Worm (Caenorhabditis elegans): ENCODE measurements around the gene clec-42.

clec-42 gene

ce11 chrV:18179663-18180062 lies 11.5 kb upstream of the clec-42 start, which contains the start of gene C31G12.1:
Gene C31G12.1, plus strand, starts transcription at chrV:18179963.
- TF ChIP-seq mdt-29 (GFP tag; IDR thresholded peaks at IDR 0.05) (no peak), aha-1 (tag) (no peak), spr-3 (GFP tag; optimal IDR thresholded peaks at IDR 0.05) (no peak), hlh-11 (tag; optimal IDR thresholded peaks at IDR 0.05) (no peak), dpl-1 (GFP tag; optimal IDR thresholded peaks at IDR 0.05) (no peak), pha-4 (GFP tag; IDR thresholded peaks at IDR 0.05) (no peak), pha-4 (tag; optimal IDR thresholded peaks at IDR 0.05) (no peak), nhr-111 (GFP tag; optimal IDR thresholded peaks at IDR 0.05) (no peak), saeg-2 (GFP tag; IDR thresholded peaks at IDR 0.05) (no peak), lin-13 (GFP tag; optimal IDR thresholded peaks at IDR 0.05) (no peak), F44E2.7 (GFP tag; IDR thresholded peaks at IDR 0.05) (no peak)

- TF ChIP-seq set-16 (GFP tag; IDR thresholded peaks at IDR 0.05) (no peak), dmd-9 (GFP tag; IDR thresholded peaks at IDR 0.05) (no peak)
Measured at ce11 chrV:18184910-18185309, 6.3 kb upstream of the clec-42 start, which contains the start of gene C31G12.3. Gene C31G12.3, plus strand, starts transcription at chrV:18185210.

ce11 chrV:18188328-18188727 lies 2.9 kb upstream of the clec-42 start, which contains the start of gene clec-245:
Gene clec-245, minus strand, starts transcription at chrV:18188428.
- TF ChIP-seq aha-1 (tag) (peak; percentile 84), Y5F2A.4 (GFP tag; optimal IDR thresholded peaks at IDR 0.05) (no peak)

ce11 chrV:18189181-18189580 lies 2.0 kb upstream of the clec-42 start, which contains the start of gene clec-246:
Gene clec-246, plus strand, starts transcription at chrV:18189481.
- TF ChIP-seq nhr-237 (tag; optimal IDR thresholded peaks at IDR 0.05) (no peak), nhr-76 (tag; optimal IDR thresholded peaks at IDR 0.05) (no peak), cey-2 (tag; optimal IDR thresholded peaks at IDR 0.05; ENCODE audit: borderline replicate concordance, insufficient read depth) (no peak), aha-1 (tag) (no peak), unc-62 (GFP tag; optimal IDR thresholded peaks at IDR 0.05 in 1 of 2) (no peak), unc-62 (tag; optimal IDR thresholded peaks at IDR 0.05) (no peak), php-3 (GFP tag; IDR thresholded peaks at IDR 0.05) (no peak), mep-1 (tag; optimal IDR thresholded peaks at IDR 0.05) (no peak), nhr-10 (tag; optimal IDR thresholded peaks at IDR 0.05) (no peak), nhr-102 (tag; optimal IDR thresholded peaks at IDR 0.05) (no peak), ceh-82 (tag; optimal IDR thresholded peaks at IDR 0.05) (no peak), tag-97 (GFP tag; IDR thresholded peaks at IDR 0.05) (no peak), lim-7 (GFP tag; IDR thresholded peaks at IDR 0.05) (no peak), lin-39 (tag; optimal IDR thresholded peaks at IDR 0.05) (no peak), lin-38 (GFP tag; IDR thresholded peaks at IDR 0.05) (no peak), zip-2 (tag; optimal IDR thresholded peaks at IDR 0.05) (no peak), lin-1 (GFP tag; IDR thresholded peaks at IDR 0.05) (no peak), F44E2.7 (GFP tag; IDR thresholded peaks at IDR 0.05) (no peak), pqm-1 (tag; optimal IDR thresholded peaks at IDR 0.05) (no peak), nhr-48 (tag; optimal IDR thresholded peaks at IDR 0.05) (no peak)

ce11 chrV:18195006-18195405 lies 3.8 kb downstream of the clec-42 start, which contains the start of gene F16H6.3:
Gene F16H6.3, plus strand, starts transcription at chrV:18195306.
- no peak for TF ChIP-seq lin-15B (tag; optimal IDR thresholded peaks at IDR 0.05)

ce11 chrV:18198421-18198820 lies 7.2 kb downstream of the clec-42 start, which contains the start of gene F16H6.4:
Gene F16H6.4, plus strand, starts transcription at chrV:18198721.
- TF ChIP-seq mxl-3 (GFP tag; optimal IDR thresholded peaks at IDR 0.05) (no peak), Y75B8A.6 (GFP tag; IDR thresholded peaks at IDR 0.05) (no peak), sdz-12 (GFP tag; optimal IDR thresholded peaks at IDR 0.05) (no peak), ctbp-1 (GFP tag; IDR thresholded peaks at IDR 0.05) (no peak), madf-9 (GFP tag; conservative IDR thresholded peaks at IDR 0.05) (no peak), ztf-7 (tag; optimal IDR thresholded peaks at IDR 0.05) (no peak)

All from whole organism, L4 larva.